Fruit fly (Drosophila melanogaster) Kc167 (cell line): ENCODE results near the gene CG15431.

Source experiments
- Sin3A ChIP-seq: fragments of >200 bp; optimal IDR thresholded peaks from 2 replicates; lab custom pipeline; 2018; ENCODE audit warnings: missing external identifiers
- psq ChIP-seq: fragments of >200 bp; optimal IDR thresholded peaks from 2 replicates; lab custom pipeline; 2017; ENCODE audit warnings: missing external identifiers
- ttk ChIP-seq: sonication (Bioruptor generic); optimal IDR thresholded peaks from 2 replicates; lab custom pipeline; 2017; ENCODE audit warnings: missing external identifiers

DNA sequence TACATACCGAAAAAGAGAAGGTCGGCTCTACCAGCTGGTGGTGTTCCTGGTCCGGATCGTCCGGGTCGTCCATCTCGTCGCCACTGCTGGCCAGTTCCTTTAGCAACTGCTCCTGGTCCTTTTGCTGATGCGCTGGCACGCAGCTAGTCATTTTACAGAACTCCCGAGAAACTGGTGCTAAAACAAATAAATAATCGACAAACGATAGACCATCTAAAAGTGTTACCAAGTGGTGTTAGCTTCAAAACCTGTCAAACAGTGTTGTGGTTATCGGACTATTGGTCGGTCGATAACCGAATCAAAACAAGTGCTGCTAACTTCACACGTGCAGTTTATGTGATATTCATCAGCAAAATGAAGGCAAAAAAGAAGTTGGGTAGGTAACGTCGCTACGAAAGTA is 3.4 kb upstream of the CG15431 start, which contains the start of the genes morgue and Elp3:
- TF ChIP-seq psq (lab: Kevin White, UChicago) (no peak), ttk (lab: Kevin White, UChicago) (no peak), Sin3A (no peak)
